Worm (Caenorhabditis elegans): ENCODE results near the gene znfx-1.

- TF ChIP-seq ceh-43 (GFP tag; optimal IDR thresholded peaks at IDR 0.05) (no peak), bed-3 (GFP tag; optimal IDR thresholded peaks at IDR 0.05) (no peak), unc-39 (tag; optimal IDR thresholded peaks at IDR 0.05) (no peak), blmp-1 (tag; optimal IDR thresholded peaks at IDR 0.05) (no peak), ham-2 (GFP tag; optimal IDR thresholded peaks at IDR 0.05) (no peak)
Measured at ce11 chrII:9170048-9170447, 43.4 kb upstream of the znfx-1 start.

Data from whole organism, mixed stage, embryonic.